Fruit fly (Drosophila melanogaster): ENCODE results near the gene CG32755.

CG32755 gene

dm6 chrX:5901628-5902213, 48.3 kb upstream of the CG32755 start (continued):
- TF ChIP-seq H2.0 (GFP tag; IDR thresholded peaks at IDR 0.05): no peak
- TF ChIP-seq CG34376 (GFP tag; optimal IDR thresholded peaks at IDR 0.05): peak; percentile 54
- TF ChIP-seq CG11085 (GFP tag; IDR thresholded peaks at IDR 0.05): no peak
- TF ChIP-seq YL-1 (GFP tag; optimal IDR thresholded peaks at IDR 0.05): peak; percentile 35
- peak; percentile 51 for TF ChIP-seq CG18476 (GFP tag; optimal IDR thresholded peaks at IDR 0.05)
- peak; percentile 68; the same call in 1 of the 3 replicates for TF ChIP-seq CG11456 (GFP tag; IDR thresholded peaks at IDR 0.05)
- TF ChIP-seq CG15011 (GFP tag; optimal IDR thresholded peaks at IDR 0.05): no peak
- peak; percentile 29 for TF ChIP-seq nerfin-1 (tag; optimal IDR thresholded peaks at IDR 0.05)
- TF ChIP-seq CG7839 (tag; optimal IDR thresholded peaks at IDR 0.05): no peak
- no peak for TF ChIP-seq CG12071 (GFP tag; optimal IDR thresholded peaks at IDR 0.05)
- TF ChIP-seq cg (GFP tag; optimal IDR thresholded peaks at IDR 0.05): peak; percentile 90
- TF ChIP-seq usp (GFP tag; optimal IDR thresholded peaks at IDR 0.05): no peak
- no peak for TF ChIP-seq prd (optimal IDR thresholded peaks at IDR 0.05)
- 0 out of 3 replicates have a peak, but pooled peaks have one; percentile 32 for TF ChIP-seq prd (GFP tag; IDR thresholded peaks at IDR 0.05)
- peak; percentile 32; the same call in 1 of the 2 replicates for TF ChIP-seq bbx (GFP tag; IDR thresholded peaks at IDR 0.05; ENCODE audit: partially characterized antibody)
- no peak for TF ChIP-seq br (optimal IDR thresholded peaks at IDR 0.05)
- TF ChIP-seq CG13287 (GFP tag; IDR thresholded peaks at IDR 0.05; ENCODE audit: partially characterized antibody): no peak; the same call in 1 of the 2 replicates
- TF ChIP-seq CG17612 (GFP tag; IDR thresholded peaks at IDR 0.05): no peak
- TF ChIP-seq bsh (GFP tag; optimal IDR thresholded peaks at IDR 0.05): no peak
- peak; percentile 50 for TF ChIP-seq ewg (GFP tag; optimal IDR thresholded peaks at IDR 0.05)
- no peak for TF ChIP-seq tgo (GFP tag; IDR thresholded peaks at IDR 0.05)
- TF ChIP-seq lilli (GFP tag; optimal IDR thresholded peaks at IDR 0.05): peak; percentile 78
- peak; percentile 99 for TF ChIP-seq Adf1 (GFP tag; IDR thresholded peaks at IDR 0.05)
- peak; percentile 64 for TF ChIP-seq CG9932 (GFP tag; IDR thresholded peaks at IDR 0.05)
- no peak; the same call in 1 of the 2 replicates for TF ChIP-seq CG10959 (GFP tag; IDR thresholded peaks at IDR 0.05)
- TF ChIP-seq her (GFP tag; optimal IDR thresholded peaks at IDR 0.05): peak; percentile 58
- TF ChIP-seq NC2β (GFP tag; optimal IDR thresholded peaks at IDR 0.05): peak; percentile 49
- TF ChIP-seq Hmr (GFP tag; optimal IDR thresholded peaks at IDR 0.05): peak; percentile 63
- TF ChIP-seq CG15514 (GFP tag; optimal IDR thresholded peaks at IDR 0.05): peak; percentile 39
- peak; percentile 4 for TF ChIP-seq Nf-YB (GFP tag; optimal IDR thresholded peaks at IDR 0.05)
- peak; percentile 1 for TF ChIP-seq CG33557 (GFP tag; optimal IDR thresholded peaks at IDR 0.05)
- no peak for TF ChIP-seq BtbVII (GFP tag; optimal IDR thresholded peaks at IDR 0.05)
- TF ChIP-seq Rfx (GFP tag; IDR thresholded peaks at IDR 0.05): peak; percentile 44; the same call in 1 of the 2 replicates
- 0 out of 2 replicates have a peak, but pooled peaks have one; percentile 18 for TF ChIP-seq CG32532 (GFP tag; IDR thresholded peaks at IDR 0.05)
- TF ChIP-seq CG10274 (GFP tag; optimal IDR thresholded peaks at IDR 0.05): no peak
- TF ChIP-seq PHDP (tag; optimal IDR thresholded peaks at IDR 0.05): peak; percentile 15
- no peak for TF ChIP-seq fd102C (GFP tag; optimal IDR thresholded peaks at IDR 0.05)
- TF ChIP-seq Max (GFP tag; optimal IDR thresholded peaks at IDR 0.05): peak; percentile 0
- no peak for TF ChIP-seq sens-2 (GFP tag; IDR thresholded peaks at IDR 0.05)
- TF ChIP-seq stwl (tag; optimal IDR thresholded peaks at IDR 0.05): no peak
- TF ChIP-seq CG42726 (GFP tag; IDR thresholded peaks at IDR 0.05; ENCODE audit: partially characterized antibody): 0 out of 2 replicates have a peak, but pooled peaks have one; percentile 13
- TF ChIP-seq CG8478 (optimal IDR thresholded peaks at IDR 0.05): peak; percentile 87
- peak; percentile 5 for TF ChIP-seq zen (tag; optimal IDR thresholded peaks at IDR 0.05)
- TF ChIP-seq rib (GFP tag; IDR thresholded peaks at IDR 0.05): peak; percentile 73; the same call in 1 of the 2 replicates
- TF ChIP-seq HLHmδ (GFP tag; optimal IDR thresholded peaks at IDR 0.05): peak; percentile 5
- peak; percentile 46; the same call in 1 of the 2 replicates for TF ChIP-seq Scr (GFP tag; IDR thresholded peaks at IDR 0.05; ENCODE audit: partially characterized antibody)
- TF ChIP-seq CG11696 (GFP tag; IDR thresholded peaks at IDR 0.05): 0 out of 2 replicates have a peak, but pooled peaks have one; percentile 11
- TF ChIP-seq Stat92E (GFP tag; optimal IDR thresholded peaks at IDR 0.05): peak in 1 of 3 experiments; percentile 4
- TF ChIP-seq CG2120 (GFP tag; optimal IDR thresholded peaks at IDR 0.05): peak; percentile 12

All from whole organism, embryonic.